Worm (Caenorhabditis elegans): Measurements from ENCODE around the gene zchc-1A.

The zchc-1A gene

DNA sequence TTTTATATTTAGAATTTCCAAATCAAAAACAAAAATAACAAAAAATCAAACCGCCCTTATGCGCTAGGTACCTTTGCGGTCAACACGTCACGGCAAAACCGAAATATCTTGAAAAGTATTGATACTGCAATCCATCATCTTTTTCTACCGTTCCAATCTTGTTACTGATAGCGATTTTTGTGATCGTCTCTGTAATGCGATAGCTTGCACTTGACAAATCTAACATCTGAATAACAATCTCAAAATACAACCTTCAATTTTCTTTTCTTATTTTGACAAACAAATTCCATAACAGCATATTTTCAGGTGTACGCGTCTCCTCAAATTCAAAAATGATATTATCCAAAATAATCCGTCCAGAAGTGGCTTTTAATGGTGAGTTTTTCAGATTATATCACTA is 40.2 kb upstream of the zchc-1A start, which contains the start of gene tbc-7:
TSS of gene tbc-7 (plus strand) at position 301 of the 400 bp plus-strand sequence.
- TF ChIP-seq mel-28 (tag; optimal IDR thresholded peaks at IDR 0.05; ENCODE audit: borderline replicate concordance) = no peak
- TF ChIP-seq hmg-1.2 (GFP tag; IDR thresholded peaks at IDR 0.05) = no peak
- no peak for TF ChIP-seq aptf-3 (GFP tag; IDR thresholded peaks at IDR 0.05)
- no peak for TF ChIP-seq egl-44 (GFP tag; IDR thresholded peaks at IDR 0.05)
- no peak for TF ChIP-seq sptf-2 (GFP tag; optimal IDR thresholded peaks at IDR 0.05)
- TF ChIP-seq zfh-2 (GFP tag; conservative IDR thresholded peaks at IDR 0.05) = no peak
- TF ChIP-seq egrh-3 (GFP tag; IDR thresholded peaks at IDR 0.05) = no peak
- TF ChIP-seq F55B11.4 (tag; optimal IDR thresholded peaks at IDR 0.05; ENCODE audit: borderline replicate concordance, insufficient read depth) = no peak
- TF ChIP-seq rcor-1 (GFP tag; IDR thresholded peaks at IDR 0.05) = no peak
- no peak for TF ChIP-seq mes-4 (tag; optimal IDR thresholded peaks at IDR 0.05)
- no peak for TF ChIP-seq B0336.3 (GFP tag; IDR thresholded peaks at IDR 0.05)
- TF ChIP-seq efl-1 (GFP tag; optimal IDR thresholded peaks at IDR 0.05) = no peak
- no peak for TF ChIP-seq ceh-58 (GFP tag; IDR thresholded peaks at IDR 0.05)
- TF ChIP-seq F23B12.7 (tag; optimal IDR thresholded peaks at IDR 0.05; ENCODE audit: insufficient read depth) = no peak
- no peak for TF ChIP-seq unc-62 (GFP tag; optimal IDR thresholded peaks at IDR 0.05)
- no peak for TF ChIP-seq chd-7 (tag; optimal IDR thresholded peaks at IDR 0.05)
- TF ChIP-seq ama-1 (optimal IDR thresholded peaks at IDR 0.05) = no peak
- no peak for TF ChIP-seq ama-1 (GFP tag; optimal IDR thresholded peaks at IDR 0.05)

ce11 chrX:5135548-5135947 is 38.6 kb upstream of the zchc-1A start:
- TF ChIP-seq ztf-26 (tag; optimal IDR thresholded peaks at IDR 0.05) = peak; percentile 24
- no peak for TF ChIP-seq pbrm-1 (GFP tag; IDR thresholded peaks at IDR 0.05)

- TF ChIP-seq atf-7 (tag; optimal IDR thresholded peaks at IDR 0.05) = no peak
- TF ChIP-seq rcor-1 (GFP tag; IDR thresholded peaks at IDR 0.05) = no peak
- no peak for TF ChIP-seq efl-1 (GFP tag; optimal IDR thresholded peaks at IDR 0.05)
- TF ChIP-seq hmg-1.2 (GFP tag; IDR thresholded peaks at IDR 0.05) = no peak
- TF ChIP-seq snpc-1.3 (tag; optimal IDR thresholded peaks at IDR 0.05; ENCODE audit: insufficient read depth) = no peak
- TF ChIP-seq ztf-22 (GFP tag; optimal IDR thresholded peaks at IDR 0.05) = no peak
- TF ChIP-seq attf-3 (GFP tag; conservative IDR thresholded peaks at IDR 0.05) = no peak
- no peak for TF ChIP-seq Y67H2A.10 (GFP tag; conservative IDR thresholded peaks at IDR 0.05)
- no peak for TF ChIP-seq gei-17 (GFP tag; optimal IDR thresholded peaks at IDR 0.05)
- no peak for TF ChIP-seq Y79H2A.3 (GFP tag; conservative IDR thresholded peaks at IDR 0.05)
- TF ChIP-seq ccch-3 (GFP tag; optimal IDR thresholded peaks at IDR 0.05) = no peak
- TF ChIP-seq lag-1 (GFP tag; IDR thresholded peaks at IDR 0.05) = no peak
- no peak for TF ChIP-seq nhr-90 (tag; optimal IDR thresholded peaks at IDR 0.05)
- TF ChIP-seq cebp-1 (GFP tag; IDR thresholded peaks at IDR 0.05) = no peak
- TF ChIP-seq cebp-1 (tag; optimal IDR thresholded peaks at IDR 0.05) = no peak
- no peak for TF ChIP-seq dpff-1 (tag; optimal IDR thresholded peaks at IDR 0.05)
- no peak for TF ChIP-seq hrde-1 (tag; optimal IDR thresholded peaks at IDR 0.05; ENCODE audit: borderline replicate concordance)
- no peak for TF ChIP-seq ceh-27 (GFP tag; optimal IDR thresholded peaks at IDR 0.05)
Observed at ce11 chrX:5137716-5138470, 36.3 kb upstream of the zchc-1A start.

Measured in whole organism, young adult.